Worm (Caenorhabditis elegans) whole organism, L3 larva: ENCODE data around the gene K12H6.12.

ENCODE experiments used
- ceh-82 ChIP-seq: fragments of 150-350 bp; optimal IDR thresholded peaks from 2 replicates; lab custom pipeline; 2014; ENCODE audit warnings: missing biosample characterization, missing genetic modification characterization
- fkh-10 ChIP-seq: sonication (generic microtip); optimal IDR thresholded peaks from 2 replicates; lab custom pipeline; 2017; ENCODE audit warnings: missing biosample characterization, missing genetic modification reagents, missing genetic modification characterization
- nfya-1 ChIP-seq: sonication (generic microtip); optimal IDR thresholded peaks from 2 replicates; lab custom pipeline; 2017; ENCODE audit warnings: missing genetic modification characterization, mild to moderate bottlenecking, missing compliant biosample characterization, antibody characterized with exemption, moderate library complexity; ENCODE audit not compliant: insufficient read depth
- nhr-76 ChIP-seq: fragments of 150-350 bp; sonication (generic microtip); optimal IDR thresholded peaks from 5 replicates; lab custom pipeline; 2014; ENCODE audit warnings: missing biosample characterization, missing genetic modification characterization
- snpc-4 ChIP-seq: fragments of 150-350 bp; optimal IDR thresholded peaks from 2 replicates; lab custom pipeline; 2014; ENCODE audit warnings: missing biosample characterization, missing genetic modification characterization
- unc-62 ChIP-seq: fragments of 150-350 bp; sonication (generic microtip); optimal IDR thresholded peaks from 4 replicates; lab custom pipeline; 2014; ENCODE audit warnings: missing biosample characterization, missing genetic modification reagents, missing genetic modification characterization
- ztf-11 ChIP-seq: fragments of 150-350 bp; optimal IDR thresholded peaks from 2 replicates; lab custom pipeline; 2014; ENCODE audit warnings: missing biosample characterization, missing genetic modification characterization
- ztf-4 ChIP-seq: fragments of 150-350 bp; optimal IDR thresholded peaks from 2 replicates; lab custom pipeline; 2014; ENCODE audit warnings: missing biosample characterization, missing genetic modification characterization

DNA sequence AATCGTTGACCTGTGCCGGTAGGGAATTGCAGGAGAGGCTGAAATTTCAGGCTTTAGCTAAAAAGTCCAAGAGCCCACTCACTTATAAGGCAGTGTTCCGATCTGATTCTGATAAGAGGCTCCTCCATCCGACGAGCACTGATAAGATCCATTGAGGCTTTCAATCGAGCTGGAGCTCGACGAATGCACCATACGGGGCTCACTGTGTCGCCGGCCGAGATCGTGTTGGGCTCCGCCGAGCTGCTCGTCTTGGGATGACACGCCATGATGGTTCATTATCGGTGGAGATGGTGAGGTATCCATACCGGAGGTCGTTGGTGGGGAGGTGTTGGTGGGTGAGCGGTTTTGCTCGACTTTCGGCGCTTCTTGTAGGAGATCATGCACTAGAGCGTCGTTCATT is 11.5 kb upstream of the K12H6.12 start:
- TF ChIP-seq snpc-4 (tag; lab: Kevin White, UChicago) (no peak), nfya-1 (no peak), ztf-11 (tag; lab: Kevin White, UChicago) (no peak), unc-62 (no peak), fkh-10 (GFP tag; lab: Kevin White, UChicago) (no peak), ceh-82 (tag; lab: Kevin White, UChicago) (no peak), nhr-76 (tag; lab: Kevin White, UChicago) (no peak), ztf-4 (tag; lab: Kevin White, UChicago) (no peak)
